Worm (Caenorhabditis elegans) whole organism, dauer: Measurements from ENCODE around the gene dre-1.

Source experiments
- unc-62 ChIP-seq: sonication (generic microtip); optimal IDR thresholded peaks from 2 replicates; lab custom pipeline; 2017; ENCODE audit warnings: missing biosample characterization, missing genetic modification reagents, missing genetic modification characterization

dre-1 gene

DNA sequence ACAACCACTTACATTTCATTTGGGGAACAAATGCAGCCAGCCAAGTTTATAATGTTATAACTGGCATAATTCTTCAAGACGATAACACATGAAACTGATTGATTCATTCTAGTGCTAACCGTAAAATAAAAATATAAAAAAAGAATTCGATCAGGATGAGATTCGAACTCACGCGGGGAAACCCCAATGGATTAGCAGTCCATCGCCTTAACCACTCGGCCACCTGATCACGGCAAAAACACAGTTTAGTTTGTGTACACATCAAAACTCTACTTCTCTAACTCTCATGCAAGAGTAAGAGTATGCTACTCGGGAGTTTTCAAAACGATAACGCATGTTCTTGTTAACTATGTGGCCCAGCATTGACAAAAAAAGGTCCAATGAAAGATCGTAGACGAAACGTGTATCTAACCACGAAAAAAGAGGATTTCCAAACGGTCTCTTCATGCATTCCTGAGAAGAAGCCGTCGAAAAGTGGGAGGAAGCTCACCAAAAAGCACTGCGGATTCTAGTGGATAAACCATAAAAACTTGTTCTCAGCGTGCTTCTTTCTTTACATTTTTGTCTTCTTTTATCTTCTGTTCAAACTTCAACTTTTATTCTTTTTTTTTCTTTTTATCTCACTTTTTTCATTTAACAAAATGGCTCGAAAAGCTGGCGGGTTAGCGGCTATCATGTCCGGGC, 5.5 kb upstream of the dre-1 start, which contains the start of gene twk-10:
Gene twk-10, plus strand, starts transcription at position 634 of the 684 bp plus-strand sequence.
- TF ChIP-seq unc-62 (GFP tag; lab: Kevin White, UChicago): no peak

DNA sequence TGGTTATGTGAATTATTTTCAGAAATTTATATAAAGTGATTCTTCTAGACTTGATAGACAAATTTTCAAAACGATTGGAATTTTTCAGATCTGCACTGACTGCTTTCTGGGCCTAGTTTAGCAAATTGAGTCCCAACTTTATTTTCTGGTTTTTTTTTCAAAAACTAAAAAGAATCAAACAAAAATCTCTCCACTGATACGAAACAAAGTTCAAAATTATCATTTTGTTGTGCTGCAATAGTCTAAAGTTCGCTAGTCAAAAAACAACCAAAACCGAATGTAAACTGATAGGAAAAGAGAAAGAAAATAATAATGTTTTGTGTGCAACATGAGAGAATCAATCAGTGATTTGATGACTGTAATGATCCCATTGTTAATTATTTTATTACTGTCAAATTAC, 3.6 kb upstream of the dre-1 start, which contains the start of gene lipl-4:
Gene lipl-4, plus strand, starts transcription at position 301 of the 400 bp plus-strand sequence.
- no peak for TF ChIP-seq unc-62 (GFP tag; lab: Kevin White, UChicago)

DNA sequence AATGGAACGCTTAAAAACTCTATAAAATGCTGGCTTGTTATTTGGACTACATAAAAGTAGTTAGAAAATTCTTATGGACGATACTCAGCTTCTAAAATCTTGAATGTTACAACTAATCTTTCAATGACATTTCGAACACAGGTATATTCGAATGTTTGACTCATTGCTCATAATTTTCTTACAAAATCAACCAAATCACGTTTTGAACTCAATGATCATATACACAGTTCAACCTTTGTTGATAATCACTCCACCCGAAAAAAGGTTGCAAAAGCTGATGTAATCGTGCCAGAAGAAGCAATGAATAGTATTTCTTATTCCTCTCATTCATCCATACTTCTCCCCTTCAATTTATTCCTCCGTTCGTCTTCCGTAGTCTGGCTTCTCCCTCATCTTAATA, 2.8 kb upstream of the dre-1 start, which contains the start of gene K04A8.20:
Gene K04A8.20, plus strand, starts transcription at position 301 of the 400 bp plus-strand sequence.
- TF ChIP-seq unc-62 (GFP tag; lab: Kevin White, UChicago): no peak

DNA sequence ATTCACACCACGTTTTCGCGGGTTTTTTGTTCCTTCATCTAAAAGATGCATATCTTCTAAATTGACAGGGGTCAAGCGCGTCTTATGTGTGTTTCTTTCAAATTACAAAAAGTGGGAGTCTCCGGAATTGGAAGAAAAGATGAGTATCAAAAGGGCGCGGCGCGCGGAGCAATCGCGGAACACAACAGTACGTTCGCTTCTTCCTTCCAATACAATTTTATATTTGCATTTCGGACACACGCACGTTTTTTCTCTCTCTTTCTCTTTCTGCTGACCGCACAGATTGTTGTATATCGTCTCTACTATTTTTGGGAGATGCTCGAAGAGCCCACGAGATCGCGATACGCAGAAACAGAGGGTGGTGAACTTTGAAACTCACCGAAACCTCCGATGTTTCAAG, 2.0 kb upstream of the dre-1 start:
- no peak for TF ChIP-seq unc-62 (GFP tag; lab: Kevin White, UChicago)

- TF ChIP-seq unc-62 (GFP tag; lab: Kevin White, UChicago): no peak
Observed at ce11 chrV:6544999-6545398, 1.3 kb downstream of the dre-1 start.

- TF ChIP-seq unc-62 (GFP tag; lab: Kevin White, UChicago): no peak
Observed at ce11 chrV:6541875-6542274, 4.4 kb downstream of the dre-1 start.

DNA sequence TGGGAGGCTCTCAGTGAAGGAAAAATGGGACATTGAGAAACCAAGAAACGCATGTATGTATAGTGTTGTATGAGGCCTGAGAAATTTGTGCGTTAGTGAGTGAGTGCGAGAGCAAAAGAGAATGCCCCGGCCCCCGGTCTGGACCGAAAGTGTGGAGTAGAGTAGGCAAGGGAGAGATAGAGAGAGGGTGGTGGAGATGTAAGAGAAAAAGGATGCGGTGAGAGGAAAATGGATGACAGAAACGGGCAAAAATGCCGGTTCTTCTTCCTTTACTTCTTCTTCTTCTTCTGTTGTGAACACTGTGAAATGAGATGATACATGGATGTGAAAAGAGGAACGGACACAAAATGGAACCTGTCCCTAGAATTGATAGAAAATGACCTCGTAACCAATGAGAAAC, 8.0 kb downstream of the dre-1 start:
- no peak for TF ChIP-seq unc-62 (GFP tag; lab: Kevin White, UChicago)

DNA sequence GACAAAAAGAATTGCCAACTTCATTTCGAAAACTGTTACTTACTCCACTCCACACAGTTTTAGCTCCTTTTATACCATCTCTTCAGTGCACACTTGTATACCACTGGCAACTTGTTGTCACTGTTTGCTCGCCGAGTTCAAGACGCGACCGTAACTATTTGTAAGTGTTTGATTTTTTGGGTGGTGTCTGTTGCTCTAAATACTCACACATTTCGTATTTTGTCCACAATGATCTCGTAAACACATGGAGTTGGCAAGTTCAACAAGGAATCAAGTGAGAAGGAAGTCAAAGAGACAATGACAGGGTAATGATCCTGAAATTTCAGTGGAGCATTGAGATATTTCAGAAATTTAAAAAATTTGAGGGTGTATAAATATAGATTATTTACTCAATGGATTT, 13.3 kb downstream of the dre-1 start, which contains the start of gene hpo-26:
Gene hpo-26, minus strand, starts transcription at position 31 of the 400 bp plus-strand sequence.
- no peak for TF ChIP-seq unc-62 (GFP tag; lab: Kevin White, UChicago)

DNA sequence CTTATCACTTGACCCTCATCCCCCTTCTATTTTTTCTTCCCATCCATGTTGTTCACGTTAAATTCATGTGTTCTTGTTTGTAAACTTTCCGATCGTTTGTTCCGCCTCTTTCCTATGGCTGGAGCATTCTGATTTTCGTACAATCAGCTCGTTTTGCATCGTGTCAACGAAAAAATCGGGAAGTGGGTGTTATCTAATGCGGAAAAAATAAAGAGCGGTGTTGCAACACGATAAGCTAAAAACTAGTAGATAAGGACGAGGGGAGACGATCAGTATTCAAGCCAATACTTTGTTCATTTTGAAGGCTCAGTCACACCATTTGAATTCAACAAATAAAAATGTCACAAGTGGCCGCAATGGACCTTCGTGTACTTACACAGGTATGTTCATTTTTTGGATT, 21.5 kb downstream of the dre-1 start, which contains the start of gene acs-1:
Gene acs-1, plus strand, starts transcription at position 233 of the 400 bp plus-strand sequence.
- TF ChIP-seq unc-62 (GFP tag; lab: Kevin White, UChicago): no peak

DNA sequence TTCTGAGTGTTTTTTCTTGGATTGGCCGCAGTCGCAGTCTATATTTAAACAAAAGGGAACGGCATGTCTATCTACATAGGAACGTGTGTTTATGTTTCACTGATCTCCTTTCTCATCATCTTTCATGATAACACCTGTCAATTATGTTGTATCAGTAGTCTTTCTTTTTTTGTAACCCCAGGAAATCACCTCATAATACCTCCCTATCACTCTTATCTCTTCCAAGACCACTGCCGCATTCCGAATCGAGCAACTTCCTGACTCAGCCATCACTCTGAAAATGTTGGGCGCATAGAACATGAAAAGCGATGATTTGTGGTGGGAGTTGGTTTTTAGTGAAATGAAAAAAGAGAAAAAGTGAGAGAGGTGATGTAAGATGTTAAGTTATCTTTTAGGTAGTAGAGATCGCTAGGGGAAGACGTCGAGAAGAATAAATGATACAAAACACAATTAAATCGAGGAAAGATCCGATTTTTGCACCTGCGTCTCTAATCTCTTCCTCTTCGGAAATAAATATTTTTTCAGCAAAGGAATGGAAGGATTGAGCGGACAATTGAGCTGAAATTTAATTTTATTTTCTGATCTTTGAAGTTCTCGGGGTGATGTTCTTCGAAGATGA, 23.3 kb downstream of the dre-1 start:
- TF ChIP-seq unc-62 (GFP tag; lab: Kevin White, UChicago): no peak

ce11 chrV:6520385-6521080, 25.8 kb downstream of the dre-1 start, which contains the start of the genes F46E10.2 and F46E10.18:
F46E10.2 (plus strand) TSS chrV:6520435.
F46E10.18 (plus strand) TSS chrV:6521030.
- TF ChIP-seq unc-62 (GFP tag; lab: Kevin White, UChicago): no peak

DNA sequence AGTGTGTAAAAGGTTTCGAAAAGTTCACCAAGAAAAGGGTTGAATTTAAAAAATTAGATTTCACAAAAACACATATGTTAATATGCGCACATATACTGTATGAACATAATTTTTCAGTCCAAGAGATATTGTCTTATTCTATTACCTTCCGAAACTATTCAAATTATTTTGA, 28.2 kb downstream of the dre-1 start, which contains the start of gene F46E10.3:
Gene F46E10.3, plus strand, starts transcription at position 73 of the 172 bp plus-strand sequence.
- no peak for TF ChIP-seq unc-62 (GFP tag; lab: Kevin White, UChicago)

- TF ChIP-seq unc-62 (GFP tag; lab: Kevin White, UChicago): no peak
Observed at ce11 chrV:6517305-6518224, 28.7 kb downstream of the dre-1 start.

ce11 chrV:6516491-6517304, 29.6 kb downstream of the dre-1 start, which contains the start of gene mdh-1:
mdh-1 (minus strand) TSS chrV:6516526.
- TF ChIP-seq unc-62 (GFP tag; lab: Kevin White, UChicago): no peak
